Worm (Caenorhabditis elegans): Measurements from ENCODE around the gene Y57E12AL.6.
"Not testable (repeated sequence)": the region's sequence is repeated elsewhere in the genome, so short reads cannot be mapped to it uniquely, and the experiment has no call there.

The Y57E12AL.6 gene

DNA sequence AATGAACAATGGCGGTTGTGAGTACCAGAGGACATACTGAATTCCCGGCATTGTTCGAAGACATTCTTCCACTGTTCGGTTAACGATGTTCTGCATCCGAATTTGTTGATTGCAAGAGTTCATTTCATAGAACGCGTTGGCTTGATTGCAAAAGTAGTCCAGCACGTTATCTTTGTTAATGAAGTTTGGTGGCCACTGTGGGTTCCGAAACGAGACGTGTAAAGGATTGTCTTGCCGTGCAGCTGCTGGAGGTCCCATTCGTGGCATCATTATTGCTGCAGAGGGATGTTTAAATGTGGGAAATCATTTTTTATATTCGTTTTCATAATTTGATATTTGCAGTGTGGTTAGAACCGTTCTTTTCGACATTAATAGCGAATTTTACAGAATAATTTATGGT, 920 bp downstream of the Y57E12AL.6 start, which contains the start of gene mdt-6:
mdt-6 (minus strand) TSS at position 275 of the 400 bp plus-strand sequence.
- no peak for TF ChIP-seq zip-4 (GFP tag; optimal IDR thresholded peaks at IDR 0.05)
- no peak for TF ChIP-seq nhr-20 (tag; optimal IDR thresholded peaks at IDR 0.05)
- TF ChIP-seq nhr-85 (tag), result peak; percentile 5
- no peak for TF ChIP-seq nhr-28 (tag; optimal IDR thresholded peaks at IDR 0.05)

DNA sequence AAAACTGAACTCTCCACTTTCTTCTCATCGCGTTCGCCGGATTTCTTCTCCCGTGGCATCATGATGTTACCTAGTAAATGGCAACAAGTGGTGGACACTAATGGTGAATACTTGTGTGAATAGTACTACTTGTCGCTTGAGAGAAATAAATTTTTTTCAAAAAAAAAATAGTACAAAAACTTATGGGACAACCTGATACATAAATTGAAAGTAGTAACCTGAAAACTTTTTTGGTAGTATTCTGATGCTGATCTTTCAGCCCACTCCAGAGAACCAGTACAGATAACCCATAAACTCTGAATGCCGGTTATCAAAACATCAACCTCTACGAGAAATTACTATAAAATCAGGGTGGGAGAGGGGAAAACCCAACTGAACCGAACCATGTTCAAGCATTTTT, 2.5 kb downstream of the Y57E12AL.6 start, which contains the start of gene Y57E12AL.2:
Y57E12AL.2 (plus strand) TSS at position 301 of the 400 bp plus-strand sequence.
- TF ChIP-seq fkh-8 (tag; optimal IDR thresholded peaks at IDR 0.05); tlp-1 (tag; optimal IDR thresholded peaks at IDR 0.05); mab-9 (GFP tag; IDR thresholded peaks at IDR 0.05): not testable (repeated sequence)

DNA sequence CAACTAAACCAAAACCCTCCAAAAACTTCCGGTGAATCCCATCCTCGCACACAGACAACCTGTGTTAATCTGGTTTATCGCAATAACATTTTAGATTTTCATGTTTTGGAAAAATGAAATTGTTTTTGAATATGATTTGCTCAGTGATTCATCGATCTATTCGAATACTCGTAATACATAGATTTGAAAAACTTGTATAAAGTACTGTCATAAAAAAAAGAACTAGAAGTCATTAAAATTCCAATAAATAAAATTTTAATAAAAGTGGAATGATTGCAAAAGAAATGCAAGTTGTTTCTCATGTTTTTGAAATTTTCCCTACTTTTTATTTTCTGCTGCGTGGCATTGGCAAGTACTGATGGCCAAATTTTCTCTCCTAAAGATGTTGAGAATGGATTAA, 5.7 kb downstream of the Y57E12AL.6 start, which contains the start of gene spig-8:
spig-8 (plus strand) TSS at position 301 of the 400 bp plus-strand sequence.
- TF ChIP-seq tlp-1 (tag; optimal IDR thresholded peaks at IDR 0.05) (no peak), ceh-82 (tag; optimal IDR thresholded peaks at IDR 0.05) (no peak), nhr-77 (tag; optimal IDR thresholded peaks at IDR 0.05) (no peak), lin-13 (GFP tag; optimal IDR thresholded peaks at IDR 0.05) (no peak), unc-98 (GFP tag; IDR thresholded peaks at IDR 0.05) (no peak)

DNA sequence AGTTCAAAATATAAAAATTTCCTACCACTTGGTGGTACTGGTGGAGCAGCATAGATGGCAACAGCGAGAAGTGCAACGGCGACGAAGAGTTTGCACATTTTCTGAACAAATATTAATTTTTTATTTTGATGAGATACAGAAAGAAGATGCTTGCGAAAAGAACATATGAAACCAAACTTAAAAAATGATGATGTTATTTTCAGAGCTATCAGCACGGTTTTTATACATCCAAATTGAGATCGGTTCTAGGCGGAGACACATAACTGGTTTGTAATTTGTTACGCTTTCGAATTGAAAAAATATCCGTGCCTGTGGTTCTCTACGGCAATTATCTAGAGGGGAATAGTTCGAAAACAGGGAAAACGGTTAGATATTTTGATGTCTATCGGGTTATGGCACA, 7.2 kb downstream of the Y57E12AL.6 start, which contains the start of gene txt-17:
txt-17 (minus strand) TSS at position 101 of the 400 bp plus-strand sequence.
- TF ChIP-seq irx-1 (tag; optimal IDR thresholded peaks at IDR 0.05), result no peak
- TF ChIP-seq grh-1 (GFP tag; IDR thresholded peaks at IDR 0.05), result peak; percentile 49

DNA sequence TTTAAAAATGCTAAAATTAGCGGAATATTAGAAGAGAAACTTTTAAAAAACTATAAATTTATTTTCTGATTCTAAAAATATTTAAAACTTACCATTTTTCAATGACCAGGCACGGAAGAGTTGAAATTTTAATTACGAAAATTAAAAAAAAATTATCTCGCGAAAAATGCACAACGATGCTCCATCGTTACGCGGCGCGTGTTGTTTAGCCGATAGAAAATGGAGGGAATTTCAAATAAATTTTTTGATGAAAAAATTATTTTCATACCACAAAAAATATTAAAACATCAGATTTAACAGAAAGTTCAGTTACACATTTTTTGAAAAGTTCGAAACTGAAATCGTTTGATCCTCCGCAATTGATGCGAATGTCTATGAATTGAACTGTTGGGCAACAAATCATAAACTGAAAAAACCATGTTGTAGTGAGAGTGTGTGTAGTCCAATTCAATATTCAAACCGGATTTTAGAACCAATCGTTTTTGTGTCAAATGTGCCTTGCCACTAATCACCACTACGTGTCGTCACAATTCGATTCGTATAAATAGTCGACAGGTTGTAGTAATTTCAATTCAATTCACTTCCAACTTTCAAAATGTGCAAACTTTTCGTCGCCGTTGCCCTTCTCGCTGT, 9.0 kb downstream of the Y57E12AL.6 start, which contains the start of the genes tofu-2 and spig-1:
tofu-2 (minus strand) TSS at position 116 of the 633 bp plus-strand sequence.
spig-1 (plus strand) TSS at position 583 of the 633 bp plus-strand sequence.
- TF ChIP-seq efl-1 (optimal IDR thresholded peaks at IDR 0.05), result peak in 1 of 2 experiments; percentile 59
- peak; percentile 6 to 44 for TF ChIP-seq efl-1 (GFP tag; optimal IDR thresholded peaks at IDR 0.05 in 1 of 2)
- TF ChIP-seq zag-1 (tag; optimal IDR thresholded peaks at IDR 0.05), result no peak

DNA sequence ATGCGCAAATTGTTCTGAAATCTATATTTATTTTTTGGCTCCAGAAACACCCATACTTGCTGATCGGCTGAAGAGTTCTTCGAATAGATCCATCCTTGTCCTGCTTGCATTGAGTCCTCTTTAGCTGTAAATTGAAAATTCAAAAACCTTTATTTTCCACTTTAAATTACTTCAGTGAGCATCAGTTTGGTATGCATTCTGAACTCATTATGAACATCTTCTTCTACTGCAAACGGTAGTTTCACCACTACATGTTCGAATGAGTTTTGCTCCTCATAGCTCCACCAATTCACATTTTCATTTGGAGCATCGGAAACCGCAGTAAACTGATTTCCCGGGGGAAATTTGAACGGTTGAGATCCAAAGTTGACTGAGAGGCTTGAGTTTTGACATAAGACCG, 10.1 kb downstream of the Y57E12AL.6 start:
- TF ChIP-seq pqm-1 (tag; optimal IDR thresholded peaks at IDR 0.05) (no peak), mep-1 (tag; optimal IDR thresholded peaks at IDR 0.05) (no peak), zag-1 (tag; optimal IDR thresholded peaks at IDR 0.05) (no peak), egl-27 (tag; optimal IDR thresholded peaks at IDR 0.05) (no peak), nhr-90 (tag; optimal IDR thresholded peaks at IDR 0.05; ENCODE audit: poor library complexity) (no peak), efl-3 (GFP tag; optimal IDR thresholded peaks at IDR 0.05) (no peak), dpl-1 (GFP tag; optimal IDR thresholded peaks at IDR 0.05) (no peak), nhr-19 (GFP tag; conservative IDR thresholded peaks at IDR 0.05) (no peak), efl-1 (optimal IDR thresholded peaks at IDR 0.05) (no peak), efl-1 (GFP tag; optimal IDR thresholded peaks at IDR 0.05 in 1 of 2) (no peak), ama-1 (optimal IDR thresholded peaks at IDR 0.05) (no peak), mab-9 (GFP tag; IDR thresholded peaks at IDR 0.05) (no peak), fkh-8 (tag; optimal IDR thresholded peaks at IDR 0.05) (no peak), sox-4 (tag; optimal IDR thresholded peaks at IDR 0.05) (no peak), unc-98 (GFP tag; IDR thresholded peaks at IDR 0.05) (no peak), ces-1 (GFP tag; optimal IDR thresholded peaks at IDR 0.05) (no peak), C16A3.4 (tag; optimal IDR thresholded peaks at IDR 0.05) (no peak), nhr-11 (tag; optimal IDR thresholded peaks at IDR 0.05) (no peak), grh-1 (GFP tag; IDR thresholded peaks at IDR 0.05) (no peak)

ce11 chrV:7047512-7047911, 12.8 kb downstream of the Y57E12AL.6 start, which contains the start of gene F20A1.8:
Gene F20A1.8 (minus strand): TSS chrV:7047612.
- no peak for TF ChIP-seq nhr-85 (tag)
- no peak for TF ChIP-seq zip-4 (GFP tag; optimal IDR thresholded peaks at IDR 0.05)
- TF ChIP-seq aly-2 (tag; optimal IDR thresholded peaks at IDR 0.05), result no peak
- TF ChIP-seq sptf-1 (tag; optimal IDR thresholded peaks at IDR 0.05), result no peak
- TF ChIP-seq ces-1 (GFP tag; optimal IDR thresholded peaks at IDR 0.05), result no peak
- no peak for TF ChIP-seq mep-1 (tag; optimal IDR thresholded peaks at IDR 0.05)
- TF ChIP-seq lin-14 (GFP tag; optimal IDR thresholded peaks at IDR 0.05), result no peak
- TF ChIP-seq Y116A8C.19 (tag; optimal IDR thresholded peaks at IDR 0.05; ENCODE audit: borderline replicate concordance), result no peak
- TF ChIP-seq elt-2 (tag; optimal IDR thresholded peaks at IDR 0.05), result no peak
- no peak for TF ChIP-seq egl-27 (tag; optimal IDR thresholded peaks at IDR 0.05)
- TF ChIP-seq snu-23 (GFP tag; optimal IDR thresholded peaks at IDR 0.05), result no peak
- no peak for TF ChIP-seq vab-15 (tag; optimal IDR thresholded peaks at IDR 0.05)
- TF ChIP-seq ceh-88 (GFP tag; IDR thresholded peaks at IDR 0.05), result no peak
- no peak for TF ChIP-seq mdl-1 (tag; optimal IDR thresholded peaks at IDR 0.05)
- no peak for TF ChIP-seq alr-1 (tag; optimal IDR thresholded peaks at IDR 0.05; ENCODE audit: borderline replicate concordance)
- TF ChIP-seq ets-5 (GFP tag; IDR thresholded peaks at IDR 0.05), result no peak
- TF ChIP-seq lin-15B (tag; optimal IDR thresholded peaks at IDR 0.05), result no peak
